Fruit fly (Drosophila melanogaster): ENCODE measurements around the gene mys.

Gene mys

DNA sequence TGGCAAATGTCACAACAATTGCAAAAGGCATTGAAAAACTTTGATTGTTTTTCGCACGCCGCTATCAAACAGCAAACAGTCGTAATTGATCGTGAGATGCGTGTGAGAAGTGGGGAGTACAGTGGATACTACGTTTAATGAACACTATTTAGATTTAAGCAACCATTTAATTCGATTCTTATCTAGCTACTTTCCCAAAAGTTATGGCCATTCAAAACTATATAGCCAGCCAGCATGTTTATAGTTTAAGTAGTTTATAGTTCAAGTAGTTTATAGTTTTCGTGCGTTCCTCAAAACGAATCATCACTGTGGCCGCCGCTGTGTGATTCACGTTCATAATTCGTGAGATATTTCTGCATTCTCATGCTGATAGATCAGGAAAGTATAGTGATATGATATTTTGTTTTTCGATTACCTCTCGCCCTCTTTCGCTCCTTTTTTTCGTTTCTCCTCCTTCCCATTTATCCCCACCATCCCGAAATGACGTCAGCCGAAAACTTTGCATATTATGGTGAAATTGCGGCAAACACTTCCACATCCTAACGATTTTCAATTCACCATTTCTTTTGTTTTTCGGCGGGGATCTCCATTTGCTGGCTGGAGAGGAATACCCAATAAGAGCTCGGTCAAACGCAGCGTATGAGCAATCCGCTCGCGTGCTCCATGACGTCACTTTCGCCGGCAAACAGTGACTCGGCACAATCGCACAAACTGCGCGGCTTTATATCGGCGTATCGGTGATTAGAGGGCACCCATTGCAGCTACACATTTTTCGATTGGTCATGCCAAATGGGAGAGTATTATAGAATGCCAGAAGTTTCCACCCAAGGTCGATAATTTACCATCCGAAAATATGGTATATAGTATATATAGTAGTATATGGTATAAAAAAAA lies 52.2 kb downstream of the mys start (continued):
- no peak for TF ChIP-seq salr (GFP tag; optimal IDR thresholded peaks at IDR 0.05)
- TF ChIP-seq CG11762 (GFP tag; optimal IDR thresholded peaks at IDR 0.05; ENCODE audit: insufficient read depth): no peak
- peak; percentile 5 for TF ChIP-seq achi (GFP tag; optimal IDR thresholded peaks at IDR 0.05)
- no peak for TF ChIP-seq ss (GFP tag; optimal IDR thresholded peaks at IDR 0.05)
- TF ChIP-seq Hr38 (GFP tag; optimal IDR thresholded peaks at IDR 0.05): no peak
- no peak for TF ChIP-seq CG8632 (GFP tag; optimal IDR thresholded peaks at IDR 0.05)
- peak; percentile 6 for TF ChIP-seq CG32006 (GFP tag; optimal IDR thresholded peaks at IDR 0.05)
- TF ChIP-seq eg (GFP tag; IDR thresholded peaks at IDR 0.05): peak; percentile 28; the same call in 1 of the 3 replicates
- no peak for TF ChIP-seq Blimp-1 (GFP tag; optimal IDR thresholded peaks at IDR 0.05)
- no peak for TF ChIP-seq Gug (GFP tag; IDR thresholded peaks at IDR 0.05)
- TF ChIP-seq svp (GFP tag): peak; percentile 31
- TF ChIP-seq Lpt (GFP tag; optimal IDR thresholded peaks at IDR 0.05): no peak
- no peak for TF ChIP-seq spab (GFP tag; optimal IDR thresholded peaks at IDR 0.05)
- TF ChIP-seq fd85E (GFP tag; optimal IDR thresholded peaks at IDR 0.05): no peak
- no peak for TF ChIP-seq fd59A (GFP tag; optimal IDR thresholded peaks at IDR 0.05)
- no peak for TF ChIP-seq CG8319 (GFP tag; optimal IDR thresholded peaks at IDR 0.05)
- TF ChIP-seq CG7368 (GFP tag; optimal IDR thresholded peaks at IDR 0.05): no peak
- peak; percentile 3 for TF ChIP-seq CG31627 (GFP tag; optimal IDR thresholded peaks at IDR 0.05)
- TF ChIP-seq lz (GFP tag; optimal IDR thresholded peaks at IDR 0.05): peak; percentile 30
- no peak for TF ChIP-seq Ets21C (GFP tag; optimal IDR thresholded peaks at IDR 0.05)
- TF ChIP-seq Ets96B (tag; optimal IDR thresholded peaks at IDR 0.05): no peak
- TF ChIP-seq CG1621 (tag; optimal IDR thresholded peaks at IDR 0.05): no peak
- TF ChIP-seq topi (GFP tag; optimal IDR thresholded peaks at IDR 0.05): peak; percentile 21

DNA sequence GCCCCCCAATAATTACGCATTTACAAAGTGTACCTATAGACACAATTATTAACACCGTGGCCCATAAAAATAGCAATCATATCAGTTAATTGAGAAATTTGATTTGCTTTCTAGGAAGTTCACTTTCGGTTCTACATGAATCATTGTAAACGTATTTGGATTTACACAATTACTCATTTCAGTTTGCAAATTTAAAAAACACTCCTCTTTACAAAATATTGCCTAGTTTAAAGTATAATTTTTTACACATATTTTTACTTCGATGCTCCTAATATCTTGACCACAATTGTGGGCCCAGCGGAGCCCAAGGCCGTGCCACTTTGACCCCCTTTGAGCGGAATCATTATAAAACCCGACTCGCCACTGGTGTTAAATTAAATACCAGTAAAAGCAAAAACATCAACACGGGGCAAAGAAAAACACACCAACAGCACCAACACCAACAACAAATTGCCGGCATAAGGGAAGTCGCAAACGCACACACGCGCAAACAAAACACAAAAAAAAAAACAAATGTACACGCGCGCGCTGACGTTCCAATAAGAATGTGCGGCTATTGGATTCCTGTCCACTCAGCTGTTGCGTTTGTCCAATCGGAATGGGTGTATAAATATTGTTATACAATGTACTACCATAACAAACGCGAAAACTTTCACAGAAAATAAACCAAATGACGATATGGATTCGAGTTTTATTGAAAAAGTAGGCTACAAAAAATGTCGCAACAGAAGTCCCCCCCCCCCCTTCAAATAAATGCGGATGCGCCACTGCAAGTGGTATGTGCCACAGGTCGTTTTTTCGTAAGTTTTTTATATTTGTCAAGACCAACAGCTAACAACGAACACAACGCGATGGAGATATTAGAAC lies 53.3 kb downstream of the mys start:
- TF ChIP-seq CG10669 (GFP tag; optimal IDR thresholded peaks at IDR 0.05) (peak; percentile 25), fkh (GFP tag; optimal IDR thresholded peaks at IDR 0.05) (peak; percentile 37), esn (GFP tag; optimal IDR thresholded peaks at IDR 0.05) (peak; percentile 5), OdsH (GFP tag; optimal IDR thresholded peaks at IDR 0.05) (peak; percentile 7), CG6792 (GFP tag; optimal IDR thresholded peaks at IDR 0.05) (no peak), Hr39 (GFP tag; optimal IDR thresholded peaks at IDR 0.05) (peak; percentile 40), dac (GFP tag; optimal IDR thresholded peaks at IDR 0.05) (no peak), CG3919 (GFP tag; optimal IDR thresholded peaks at IDR 0.05) (peak; percentile 18), cyc (GFP tag; optimal IDR thresholded peaks at IDR 0.05) (peak; percentile 10), salr (GFP tag; optimal IDR thresholded peaks at IDR 0.05) (no peak), CG9139 (GFP tag; optimal IDR thresholded peaks at IDR 0.05) (no peak), CG15336 (GFP tag; IDR thresholded peaks at IDR 0.05) (0 out of 2 replicates have a peak, but pooled peaks have one; percentile 33), Sox14 (GFP tag; optimal IDR thresholded peaks at IDR 0.05) (no peak), CG11902 (GFP tag; optimal IDR thresholded peaks at IDR 0.05) (no peak), CG6276 (GFP tag; optimal IDR thresholded peaks at IDR 0.05) (no peak), CG6163 (GFP tag; IDR thresholded peaks at IDR 0.05) (peak; percentile 28; the same call in 1 of the 3 replicates), Sox15 (GFP tag; optimal IDR thresholded peaks at IDR 0.05) (no peak), Ets96B (tag; optimal IDR thresholded peaks at IDR 0.05) (peak; percentile 6), achi (GFP tag; optimal IDR thresholded peaks at IDR 0.05) (peak; percentile 33), Smox (GFP tag; optimal IDR thresholded peaks at IDR 0.05) (no peak), pdm3 (GFP tag; optimal IDR thresholded peaks at IDR 0.05) (peak; percentile 8), acj6 (GFP tag; optimal IDR thresholded peaks at IDR 0.05) (peak; percentile 13), CG8319 (GFP tag; optimal IDR thresholded peaks at IDR 0.05) (no peak), CG32006 (GFP tag; optimal IDR thresholded peaks at IDR 0.05) (peak; percentile 23), CG4318 (GFP tag; optimal IDR thresholded peaks at IDR 0.05) (no peak), Sox102F (GFP tag; optimal IDR thresholded peaks at IDR 0.05) (peak; percentile 7), CG16779 (tag; optimal IDR thresholded peaks at IDR 0.05) (no peak), eg (GFP tag; IDR thresholded peaks at IDR 0.05) (peak; percentile 56), lz (GFP tag; optimal IDR thresholded peaks at IDR 0.05) (peak; percentile 23), CG10631 (GFP tag; optimal IDR thresholded peaks at IDR 0.05) (no peak), CG8632 (GFP tag; optimal IDR thresholded peaks at IDR 0.05) (no peak)

Data from whole organism, prepupa.